Worm (Caenorhabditis elegans) whole organism, L4 larva: Measurements from ENCODE around the gene taf-8.
A peak's percentile ranks its signal among the peaks of the same experiment; 100 is the strongest.

Experiments
- F26F4.8 ChIP-seq: fragments of 200-800 bp; sonication (Bioruptor generic); conservative IDR thresholded peaks from 2 replicates; pipeline ENCODE4 v1.3.6; 2022; ENCODE audit warnings: missing genetic modification characterization, missing compliant biosample characterization
- R02D3.7 ChIP-seq: fragments of 150-350 bp; sonication (generic microtip); optimal IDR thresholded peaks from 3 replicates; lab custom pipeline; 2014; ENCODE audit warnings: missing biosample characterization, missing genetic modification characterization
- T26A8.4 ChIP-seq: fragments of 200-800 bp; sonication (Bioruptor generic); IDR thresholded peaks from 2 replicates; pipeline ENCODE4 v1.3.6; 2022; ENCODE audit warnings: missing genetic modification characterization, missing compliant biosample characterization
- Y105C5A.15 ChIP-seq: fragments of 200-800 bp; sonication (Bioruptor generic); IDR thresholded peaks from 2 replicates; pipeline ENCODE4 v1.3.6; 2022; ENCODE audit warnings: missing genetic modification characterization, missing compliant biosample characterization
- Y48G9A.11 ChIP-seq: fragments of 200-800 bp; sonication (Bioruptor generic); IDR thresholded peaks from 2 replicates; pipeline ENCODE4 v1.3.6; 2022; ENCODE audit warnings: missing genetic modification reagents, missing genetic modification characterization, missing compliant biosample characterization
- ZK337.2 ChIP-seq: fragments of 200-800 bp; sonication (Bioruptor generic); IDR thresholded peaks from 2 replicates; pipeline ENCODE4 v1.3.6; 2022; ENCODE audit warnings: missing genetic modification reagents, missing genetic modification characterization, missing compliant biosample characterization
- aha-1 ChIP-seq: fragments of 150-350 bp; peaks from one replicate; lab custom pipeline; 2014; ENCODE audit warnings: missing biosample characterization, missing genetic modification characterization
- arid-1 ChIP-seq: fragments of 200-800 bp; sonication (Bioruptor generic); conservative IDR thresholded peaks from 2 replicates; pipeline ENCODE4 v1.3.6; 2022; ENCODE audit warnings: missing genetic modification reagents, missing genetic modification characterization, missing compliant biosample characterization
- ceh-20 ChIP-seq: fragments of 200-800 bp; sonication (Bioruptor generic); IDR thresholded peaks from 2 replicates; pipeline ENCODE4 v1.3.6; 2022; ENCODE audit warnings: missing genetic modification reagents, missing genetic modification characterization, missing compliant biosample characterization
- ceh-28 ChIP-seq: fragments of 150-350 bp; optimal IDR thresholded peaks from 2 replicates; lab custom pipeline; 2014; ENCODE audit warnings: missing biosample characterization, missing genetic modification reagents, missing genetic modification characterization
- ces-1 ChIP-seq: fragments of 150-350 bp; sonication (generic microtip); optimal IDR thresholded peaks from 4 replicates; lab custom pipeline; 2014; ENCODE audit warnings: missing biosample characterization, missing genetic modification reagents, missing genetic modification characterization
- ctbp-1 ChIP-seq: fragments of 200-800 bp; sonication (Bioruptor generic); IDR thresholded peaks from 2 replicates; pipeline ENCODE4 v1.3.6; 2022; ENCODE audit warnings: missing genetic modification reagents, missing genetic modification characterization, missing compliant biosample characterization
- daf-16 ChIP-seq, 3 experiments: sonication (generic microtip); optimal IDR thresholded peaks; 2 replicates each; lab custom pipeline; 2016 to 2017; ENCODE audit warnings: missing genetic modification characterization in 3 of 3, missing genetic modification reagents in 3 of 3, mild to moderate bottlenecking in 2 of 3, missing compliant biosample characterization in 2 of 3, missing biosample characterization in 1 of 3, moderate library complexity in 1 of 3
- dmd-6 ChIP-seq: fragments of 200-800 bp; sonication (Bioruptor generic); IDR thresholded peaks from 2 replicates; pipeline ENCODE4 v1.3.6; 2022; ENCODE audit warnings: missing genetic modification reagents, missing genetic modification characterization, missing compliant biosample characterization
- dmd-8 ChIP-seq: fragments of 200-800 bp; sonication (Bioruptor generic); IDR thresholded peaks from 2 replicates; pipeline ENCODE4 v1.3.6; 2022; ENCODE audit warnings: missing genetic modification characterization, missing compliant biosample characterization
- dmd-9 ChIP-seq: fragments of 200-800 bp; sonication (Bioruptor generic); IDR thresholded peaks from 2 replicates; pipeline ENCODE4 v1.3.6; 2022; ENCODE audit warnings: missing genetic modification reagents, missing genetic modification characterization, missing compliant biosample characterization
- duxl-1 ChIP-seq: sonication (generic microtip); optimal IDR thresholded peaks from 2 replicates; lab custom pipeline; 2016; ENCODE audit warnings: mild to moderate bottlenecking, missing genetic modification characterization, moderate library complexity, missing compliant biosample characterization; ENCODE audit not compliant: poor library complexity
- dve-1 ChIP-seq: sonication (generic microtip); optimal IDR thresholded peaks from 2 replicates; lab custom pipeline; 2017; ENCODE audit warnings: antibody characterized with exemption, mild to moderate bottlenecking, missing genetic modification characterization, missing compliant biosample characterization; ENCODE audit not compliant: insufficient read depth
- egl-27 ChIP-seq: sonication (generic microtip); optimal IDR thresholded peaks from 3 replicates; lab custom pipeline; 2017; ENCODE audit warnings: missing biosample characterization, missing genetic modification reagents, missing genetic modification characterization
- fos-1 ChIP-seq: fragments of 150-350 bp; optimal IDR thresholded peaks from 2 replicates; lab custom pipeline; 2014; ENCODE audit warnings: missing biosample characterization, missing genetic modification characterization
- hlh-11 ChIP-seq: fragments of 200-800 bp; sonication (Bioruptor generic); optimal IDR thresholded peaks from 2 replicates; lab custom pipeline; 2018; ENCODE audit warnings: mild to moderate bottlenecking, missing genetic modification characterization, missing compliant biosample characterization
- hlh-30 ChIP-seq: sonication (generic microtip); optimal IDR thresholded peaks from 2 replicates; lab custom pipeline; 2017; ENCODE audit warnings: antibody characterized with exemption, mild to moderate bottlenecking, missing genetic modification characterization, missing compliant biosample characterization; ENCODE audit not compliant: insufficient read depth
- hmg-1.1 ChIP-seq: fragments of 200-800 bp; sonication (Bioruptor generic); IDR thresholded peaks from 2 replicates; pipeline ENCODE4 v1.3.6; 2022; ENCODE audit warnings: missing genetic modification reagents, missing genetic modification characterization, missing compliant biosample characterization
- jun-1 ChIP-seq: fragments of 150-350 bp; optimal IDR thresholded peaks from 2 replicates; lab custom pipeline; 2014; ENCODE audit warnings: missing biosample characterization, missing genetic modification reagents, missing genetic modification characterization
- lin-15B ChIP-seq: fragments of 150-350 bp; sonication (generic microtip); optimal IDR thresholded peaks from 3 replicates; lab custom pipeline; 2014; ENCODE audit warnings: missing biosample characterization, missing genetic modification characterization
- lsy-2 ChIP-seq, 2 experiments: fragments of 150-350 bp in 1 of 2; sonication (generic microtip) in 1 of 2; optimal IDR thresholded peaks; 2 replicates each; lab custom pipeline; 2014 to 2017; ENCODE audit warnings: missing biosample characterization in 2 of 2, missing genetic modification characterization in 2 of 2
- mdl-1 ChIP-seq, 2 experiments: fragments of 150-350 bp in 1 of 2; sonication (generic microtip) in 1 of 2; optimal IDR thresholded peaks; 2 replicates each; lab custom pipeline; 2014 to 2017; ENCODE audit warnings: missing biosample characterization in 2 of 2, missing genetic modification characterization in 2 of 2
- mep-1 ChIP-seq: fragments of 150-350 bp; sonication (generic microtip); optimal IDR thresholded peaks from 3 replicates; lab custom pipeline; 2014; ENCODE audit warnings: missing biosample characterization, missing genetic modification characterization
- nhr-10 ChIP-seq: fragments of 150-350 bp; optimal IDR thresholded peaks from 2 replicates; lab custom pipeline; 2014; ENCODE audit warnings: missing biosample characterization, missing genetic modification characterization
- nhr-11 ChIP-seq: fragments of 150-350 bp; optimal IDR thresholded peaks from 2 replicates; lab custom pipeline; 2014; ENCODE audit warnings: missing biosample characterization, missing genetic modification characterization
- nhr-237 ChIP-seq: sonication (generic microtip); optimal IDR thresholded peaks from 2 replicates; lab custom pipeline; 2017; ENCODE audit warnings: missing biosample characterization, missing genetic modification characterization
- nhr-25 ChIP-seq: sonication (generic microtip); optimal IDR thresholded peaks from 2 replicates; lab custom pipeline; 2017; ENCODE audit warnings: missing genetic modification characterization, mild to moderate bottlenecking, missing compliant biosample characterization, antibody characterized with exemption, moderate library complexity, borderline replicate concordance; ENCODE audit not compliant: insufficient read depth
- nhr-28 ChIP-seq: fragments of 150-350 bp; optimal IDR thresholded peaks from 2 replicates; lab custom pipeline; 2014; ENCODE audit warnings: missing biosample characterization, missing genetic modification characterization
- nhr-41 ChIP-seq: fragments of 200-800 bp; sonication (Bioruptor generic); IDR thresholded peaks from 2 replicates; pipeline ENCODE4 v1.3.6; 2022; ENCODE audit warnings: missing genetic modification reagents, missing genetic modification characterization, missing compliant biosample characterization
- nhr-48 ChIP-seq: sonication (generic microtip); optimal IDR thresholded peaks from 2 replicates; lab custom pipeline; 2016; ENCODE audit warnings: mild to moderate bottlenecking, missing genetic modification characterization, missing compliant biosample characterization
- nhr-77 ChIP-seq: fragments of 150-350 bp; optimal IDR thresholded peaks from 2 replicates; lab custom pipeline; 2014; ENCODE audit warnings: missing biosample characterization, missing genetic modification characterization
- pqm-1 ChIP-seq: sonication (generic microtip); optimal IDR thresholded peaks from 2 replicates; lab custom pipeline; 2017; ENCODE audit warnings: missing biosample characterization, missing genetic modification characterization
- rbr-2 ChIP-seq: sonication (generic microtip); optimal IDR thresholded peaks from 2 replicates; lab custom pipeline; 2016; ENCODE audit warnings: missing genotype, missing genetic modification characterization, missing compliant biosample characterization
- skn-1 ChIP-seq: fragments of 150-350 bp; optimal IDR thresholded peaks from 2 replicates; lab custom pipeline; 2014; ENCODE audit warnings: missing biosample characterization, missing genetic modification characterization
- snpc-4 ChIP-seq: fragments of 150-350 bp; optimal IDR thresholded peaks from 2 replicates; lab custom pipeline; 2014; ENCODE audit warnings: missing biosample characterization, missing genetic modification characterization
- spr-3 ChIP-seq: fragments of 200-800 bp; sonication (Bioruptor generic); optimal IDR thresholded peaks from 2 replicates; lab custom pipeline; 2018; ENCODE audit warnings: mild to moderate bottlenecking, missing genetic modification characterization, missing compliant biosample characterization
- vab-7 ChIP-seq: fragments of 200-800 bp; sonication (Bioruptor generic); IDR thresholded peaks from 2 replicates; pipeline ENCODE4 v1.3.6; 2022; ENCODE audit warnings: missing genetic modification reagents, missing genetic modification characterization, missing compliant biosample characterization
- zfp-2 ChIP-seq: sonication (generic microtip); optimal IDR thresholded peaks from 2 replicates; lab custom pipeline; 2016; ENCODE audit warnings: mild to moderate bottlenecking, missing genetic modification characterization, missing compliant biosample characterization
- zip-11 ChIP-seq: fragments of 200-800 bp; sonication (Bioruptor generic); IDR thresholded peaks from 2 replicates; pipeline ENCODE4 v1.3.6; 2022; ENCODE audit warnings: missing genetic modification characterization, missing compliant biosample characterization
- zip-2 ChIP-seq: fragments of 150-350 bp; optimal IDR thresholded peaks from 2 replicates; lab custom pipeline; 2014; ENCODE audit warnings: missing biosample characterization, missing genetic modification characterization

The taf-8 gene

ce11 chrII:9671308-9671707 is 2.2 kb downstream of the taf-8 start, which contains the start of gene ZK1320.7:
Gene ZK1320.7, plus strand, starts transcription at chrII:9671608.
- TF ChIP-seq ctbp-1 (GFP tag; lab: Robert Waterston, UW), result no peak
- TF ChIP-seq nhr-25 (tag; lab: Kevin White, UChicago), result no peak
- no peak for TF ChIP-seq mep-1 (tag; lab: Kevin White, UChicago)
- no peak for TF ChIP-seq hlh-11 (tag; lab: Kevin White, UChicago)
- no peak for TF ChIP-seq nhr-11 (tag; lab: Kevin White, UChicago)
- no peak for TF ChIP-seq R02D3.7 (tag; lab: Kevin White, UChicago)
- no peak for TF ChIP-seq nhr-48 (tag; lab: Kevin White, UChicago)
- TF ChIP-seq fos-1 (tag; lab: Kevin White, UChicago), result no peak

ce11 chrII:9674678-9675077 is 5.6 kb downstream of the taf-8 start, which contains the start of gene arc-1:
Gene arc-1, plus strand, starts transcription at chrII:9674978.
- TF ChIP-seq snpc-4 (tag; lab: Kevin White, UChicago) (no peak), jun-1 (tag; lab: Kevin White, UChicago) (no peak), hlh-30 (tag; lab: Kevin White, UChicago) (no peak), nhr-10 (tag; lab: Kevin White, UChicago) (no peak), nhr-237 (no peak), egl-27 (tag; lab: Kevin White, UChicago) (no peak), spr-3 (GFP tag; lab: Kevin White, UChicago) (no peak)

ce11 chrII:9677470-9677869 is 8.4 kb downstream of the taf-8 start:
- peak in 1 of 2 experiments; percentile 21 for TF ChIP-seq lsy-2 (tag; optimal IDR thresholded peaks at IDR 0.05; lab: Kevin White, UChicago)
- no peak for TF ChIP-seq daf-16 (GFP tag; optimal IDR thresholded peaks at IDR 0.05; lab: Kevin White, UChicago)
- TF ChIP-seq daf-16 (tag; optimal IDR thresholded peaks at IDR 0.05; lab: Kevin White, UChicago), result peak; percentile 24
- TF ChIP-seq Y105C5A.15 (GFP tag; lab: Robert Waterston, UW), result no peak
- TF ChIP-seq dmd-6 (GFP tag; lab: Robert Waterston, UW), result peak; percentile 19; the same call in 1 of the 2 replicates
- no peak for TF ChIP-seq aha-1 (tag; lab: Kevin White, UChicago)
- TF ChIP-seq pqm-1 (tag; lab: Kevin White, UChicago), result peak; percentile 90
- no peak for TF ChIP-seq nhr-25 (tag; lab: Kevin White, UChicago)
- TF ChIP-seq nhr-41 (GFP tag; lab: Robert Waterston, UW), result no peak
- no peak for TF ChIP-seq zfp-2 (tag; lab: Kevin White, UChicago)
- TF ChIP-seq zip-2, result no peak
- TF ChIP-seq T26A8.4 (GFP tag; lab: Robert Waterston, UW), result no peak
- TF ChIP-seq dve-1, result peak; percentile 56
- no peak for TF ChIP-seq rbr-2 (tag; lab: Kevin White, UChicago)
- peak; percentile 5 for TF ChIP-seq nhr-28 (tag; lab: Kevin White, UChicago)
- TF ChIP-seq nhr-77 (tag; lab: Kevin White, UChicago), result peak; percentile 7

ce11 chrII:9679842-9680241 is 10.7 kb downstream of the taf-8 start:
- TF ChIP-seq ceh-28 (tag; lab: Kevin White, UChicago), result no peak
- TF ChIP-seq ceh-20 (GFP tag; lab: Robert Waterston, UW), result no peak
- no peak for TF ChIP-seq duxl-1 (tag; lab: Kevin White, UChicago)
- TF ChIP-seq mdl-1 (tag; optimal IDR thresholded peaks at IDR 0.05; lab: Kevin White, UChicago), result no peak
- TF ChIP-seq spr-3 (GFP tag; lab: Kevin White, UChicago), result no peak
- TF ChIP-seq dmd-9 (GFP tag; lab: Robert Waterston, UW), result no peak
- no peak for TF ChIP-seq arid-1
- no peak for TF ChIP-seq zfp-2 (tag; lab: Kevin White, UChicago)
- no peak for TF ChIP-seq vab-7 (GFP tag; lab: Robert Waterston, UW)
- TF ChIP-seq nhr-10 (tag; lab: Kevin White, UChicago), result no peak
- peak in 1 of 2 experiments; percentile 5 for TF ChIP-seq lsy-2 (tag; optimal IDR thresholded peaks at IDR 0.05; lab: Kevin White, UChicago)
- TF ChIP-seq Y48G9A.11 (GFP tag; lab: Robert Waterston, UW), result no peak
- no peak for TF ChIP-seq hlh-30 (tag; lab: Kevin White, UChicago)
- TF ChIP-seq zip-11 (GFP tag; lab: Robert Waterston, UW), result no peak
- TF ChIP-seq skn-1, result no peak
- no peak for TF ChIP-seq F26F4.8 (GFP tag; lab: Robert Waterston, UW)
- peak; percentile 7 for TF ChIP-seq aha-1 (tag; lab: Kevin White, UChicago)
- TF ChIP-seq hmg-1.1, result 0 out of 2 replicates have a peak, but pooled peaks have one; percentile 28
- no peak for TF ChIP-seq ZK337.2 (GFP tag; lab: Robert Waterston, UW)
- no peak for TF ChIP-seq snpc-4 (tag; lab: Kevin White, UChicago)
- TF ChIP-seq dmd-8 (GFP tag; lab: Robert Waterston, UW), result no peak
- no peak for TF ChIP-seq ces-1 (GFP tag; lab: Kevin White, UChicago)
- no peak for TF ChIP-seq lin-15B (tag; lab: Kevin White, UChicago)
